Fruit fly (Drosophila melanogaster) whole organism, adult: ENCODE measurements around the gene Ufd1.

Source experiments
- CG11617 ChIP-seq: fragments of 200-800 bp; sonication (Bioruptor generic); optimal IDR thresholded peaks from 2 replicates; lab custom pipeline; 2017; ENCODE audit warnings: mild to moderate bottlenecking, missing biosample characterization, missing genetic modification reagents, missing genetic modification characterization
- CG12768 ChIP-seq: fragments of 200-800 bp; sonication (Bioruptor generic); optimal IDR thresholded peaks from 2 replicates; lab custom pipeline; 2017; ENCODE audit warnings: missing biosample characterization, missing genetic modification characterization, mild to moderate bottlenecking, moderate library complexity, missing genetic modification reagents
- CG14711 ChIP-seq: fragments of 200-800 bp; sonication (Bioruptor generic); optimal IDR thresholded peaks from 2 replicates; lab custom pipeline; 2018; ENCODE audit warnings: missing biosample characterization, mild to moderate bottlenecking, missing genetic modification characterization, moderate library complexity
- CG1620 ChIP-seq: fragments of 200-800 bp; sonication (Bioruptor generic); optimal IDR thresholded peaks from 2 replicates; lab custom pipeline; 2016; ENCODE audit warnings: missing biosample characterization, missing genetic modification characterization
- CG33017 ChIP-seq: fragments of 200-800 bp; sonication (Bioruptor generic); optimal IDR thresholded peaks from 2 replicates; lab custom pipeline; 2018; ENCODE audit warnings: missing biosample characterization, mild to moderate bottlenecking, missing genetic modification characterization, moderate library complexity
- CG5204 ChIP-seq: fragments of 200-800 bp; sonication (Bioruptor generic); optimal IDR thresholded peaks from 2 replicates; lab custom pipeline; 2016; ENCODE audit warnings: missing biosample characterization, missing genetic modification characterization
- CG7045 ChIP-seq: fragments of 200-800 bp; sonication (Bioruptor generic); optimal IDR thresholded peaks from 2 replicates; lab custom pipeline; 2017; ENCODE audit warnings: missing biosample characterization, mild to moderate bottlenecking, missing genetic modification characterization
- CG7101 ChIP-seq: fragments of 200-800 bp; sonication (Bioruptor generic); optimal IDR thresholded peaks from 2 replicates; lab custom pipeline; 2018; ENCODE audit warnings: missing biosample characterization, mild to moderate bottlenecking, missing genetic modification characterization, moderate library complexity
- Clk ChIP-seq: fragments of 200-800 bp; sonication (Bioruptor generic); optimal IDR thresholded peaks from 2 replicates; lab custom pipeline; 2017; ENCODE audit warnings: missing biosample characterization, missing genetic modification characterization
- Crg-1 ChIP-seq: fragments of 200-800 bp; sonication (Bioruptor generic); optimal IDR thresholded peaks from 2 replicates; lab custom pipeline; 2016; ENCODE audit warnings: missing biosample characterization, missing genetic modification characterization
- Hr96 ChIP-seq: fragments of 200-800 bp; sonication (Bioruptor generic); optimal IDR thresholded peaks from 2 replicates; lab custom pipeline; 2016; ENCODE audit warnings: missing biosample characterization, missing genetic modification characterization
- Mnt ChIP-seq: fragments of 200-800 bp; sonication (Bioruptor generic); optimal IDR thresholded peaks from 2 replicates; lab custom pipeline; 2016; ENCODE audit warnings: missing biosample characterization, mild to moderate bottlenecking, missing genetic modification characterization
- bab1 ChIP-seq: fragments of 200-800 bp; sonication (Bioruptor generic); optimal IDR thresholded peaks from 3 replicates; lab custom pipeline; 2019; ENCODE audit warnings: missing biosample characterization, mild to moderate bottlenecking, missing genetic modification characterization, moderate library complexity
- cic ChIP-seq: fragments of 200-800 bp; sonication (Bioruptor generic); optimal IDR thresholded peaks from 2 replicates; lab custom pipeline; 2017; ENCODE audit warnings: missing biosample characterization, mild to moderate bottlenecking, missing genetic modification characterization, moderate library complexity
- cnc ChIP-seq, 2 experiments: fragments of >200 bp; optimal IDR thresholded peaks; 2 replicates each; lab custom pipeline; 2017
- kay ChIP-seq: fragments of 200-800 bp; sonication (Bioruptor generic); peaks from one replicate; lab custom pipeline; 2016; ENCODE audit warnings: missing biosample characterization, missing genetic modification characterization, borderline replicate concordance
- ovo ChIP-seq: fragments of 200-800 bp; sonication (Bioruptor generic); optimal IDR thresholded peaks from 2 replicates; lab custom pipeline; 2016; ENCODE audit warnings: missing biosample characterization, missing genetic modification characterization
- pad ChIP-seq: fragments of 200-800 bp; sonication (Bioruptor generic); optimal IDR thresholded peaks from 3 replicates; lab custom pipeline; 2017; ENCODE audit warnings: missing biosample characterization, missing genetic modification characterization, mild to moderate bottlenecking, moderate library complexity, missing genetic modification reagents
- tj ChIP-seq: fragments of 200-800 bp; sonication (Bioruptor generic); optimal IDR thresholded peaks from 3 replicates; lab custom pipeline; 2017; ENCODE audit warnings: missing biosample characterization, mild to moderate bottlenecking, missing genetic modification characterization, moderate library complexity
- toe ChIP-seq: fragments of 200-800 bp; sonication (Bioruptor generic); optimal IDR thresholded peaks from 2 replicates; lab custom pipeline; 2016; ENCODE audit warnings: missing biosample characterization, missing genetic modification characterization

Gene Ufd1

dm6 chr3L:11097982-11098663 is 24.9 kb downstream of the Ufd1 start, which contains the start of the genes Irbp18 and APP-BP1:
TSS of gene Irbp18 (minus strand) at chr3L:11098186.
TSS of gene APP-BP1 (plus strand) at chr3L:11098412.
- TF ChIP-seq CG1620 (GFP tag; lab: Kevin White, UChicago) (peak; percentile 96), CG11617 (GFP tag; lab: Kevin White, UChicago) (peak; percentile 97), Mnt (peak; percentile 89), bab1 (GFP tag; lab: Kevin White, UChicago) (peak; percentile 95), CG7101 (tag; lab: Kevin White, UChicago) (peak; percentile 92), Clk (GFP tag; lab: Kevin White, UChicago) (peak; percentile 85), tj (GFP tag; lab: Kevin White, UChicago) (peak; percentile 80), CG5204 (GFP tag; lab: Kevin White, UChicago) (peak; percentile 96), CG33017 (tag; lab: Kevin White, UChicago) (peak; percentile 86), ovo (GFP tag; lab: Kevin White, UChicago) (peak; percentile 84), kay (peak; percentile 97), pad (GFP tag; lab: Kevin White, UChicago) (peak; percentile 89), CG14711 (tag; lab: Kevin White, UChicago) (peak; percentile 88), cic (GFP tag; lab: Kevin White, UChicago) (peak; percentile 71), toe (GFP tag; lab: Kevin White, UChicago) (peak; percentile 96), Hr96 (GFP tag; lab: Kevin White, UChicago) (peak; percentile 92), Crg-1 (peak; percentile 98), cnc (optimal IDR thresholded peaks at IDR 0.05; lab: Kevin White, UChicago) (no peak), CG12768 (GFP tag; lab: Kevin White, UChicago) (peak; percentile 96), CG7045 (GFP tag; lab: Kevin White, UChicago) (peak; percentile 93)

DNA sequence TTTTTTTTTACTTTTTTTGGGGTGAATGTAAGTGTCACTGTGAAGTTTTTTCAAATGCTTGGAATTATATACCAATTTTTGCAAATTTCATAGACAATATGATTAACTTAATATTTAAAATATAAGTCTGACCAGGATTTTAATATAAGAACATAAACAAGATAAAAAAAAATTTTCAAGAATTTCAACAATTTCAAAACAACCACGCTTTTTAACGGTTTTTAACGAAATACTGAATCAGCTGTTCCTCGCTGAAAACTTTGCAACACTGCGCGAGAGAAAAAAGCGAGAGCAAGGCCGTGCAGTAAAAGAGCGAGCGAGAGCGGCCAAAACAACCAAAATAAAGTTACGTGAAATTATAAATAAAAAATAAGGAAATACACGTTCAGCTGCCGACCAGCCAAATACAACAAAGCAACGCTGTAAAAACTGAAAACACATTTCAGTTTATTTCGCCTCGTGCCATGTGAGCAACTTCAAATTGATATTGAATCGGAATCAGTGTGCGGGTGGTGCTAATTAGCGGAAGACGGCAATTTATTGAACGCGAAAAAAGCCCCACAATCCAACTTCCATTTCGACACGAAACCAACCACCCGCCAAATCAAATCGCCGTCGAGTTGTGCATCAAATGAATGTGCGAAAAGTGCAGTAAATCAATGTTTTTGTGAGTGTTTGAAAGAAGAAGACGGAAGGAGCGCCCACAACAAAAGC is 26.7 kb downstream of the Ufd1 start, which contains the start of the genes CG46439, Iyd and CG33947:
CG46439 (minus strand) TSS at position 51 of the 714 bp plus-strand sequence.
Iyd (minus strand) TSS at position 51 of the 714 bp plus-strand sequence.
CG33947 (plus strand) TSS at position 302 of the 714 bp plus-strand sequence.
- TF ChIP-seq CG11617 (GFP tag; lab: Kevin White, UChicago) (no peak), cic (GFP tag; lab: Kevin White, UChicago) (peak; percentile 33), cnc (optimal IDR thresholded peaks at IDR 0.05; lab: Kevin White, UChicago) (no peak), CG12768 (GFP tag; lab: Kevin White, UChicago) (peak; percentile 43), CG33017 (tag; lab: Kevin White, UChicago) (no peak), Clk (GFP tag; lab: Kevin White, UChicago) (no peak), bab1 (GFP tag; lab: Kevin White, UChicago) (peak; percentile 64), tj (GFP tag; lab: Kevin White, UChicago) (peak; percentile 46), pad (GFP tag; lab: Kevin White, UChicago) (no peak), CG7101 (tag; lab: Kevin White, UChicago) (peak; percentile 29), Mnt (peak; percentile 53), Crg-1 (peak; percentile 54), ovo (GFP tag; lab: Kevin White, UChicago) (no peak), CG1620 (GFP tag; lab: Kevin White, UChicago) (peak; percentile 8), CG7045 (GFP tag; lab: Kevin White, UChicago) (no peak)

DNA sequence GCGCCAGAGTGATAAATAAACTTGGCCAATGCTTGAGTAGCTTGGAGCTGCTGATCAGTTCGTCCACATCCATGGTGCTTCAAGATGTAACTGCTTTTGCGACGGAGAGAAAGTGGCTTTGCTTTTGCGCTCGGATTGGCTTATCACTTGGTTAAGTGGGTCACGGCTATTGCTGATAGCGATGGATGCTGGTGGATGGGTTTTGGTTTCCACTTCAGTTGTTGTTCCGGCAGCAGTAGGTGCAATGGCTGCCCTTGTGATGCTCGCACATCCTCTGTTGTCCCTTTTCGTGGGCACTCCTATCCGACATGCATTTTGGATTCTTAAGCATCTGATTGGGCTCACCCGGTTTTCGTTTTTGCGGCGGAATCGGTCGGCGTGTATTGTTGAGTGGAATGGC is 28.7 kb downstream of the Ufd1 start:
- TF ChIP-seq kay (no peak), pad (GFP tag; lab: Kevin White, UChicago) (no peak), CG33017 (tag; lab: Kevin White, UChicago) (no peak), tj (GFP tag; lab: Kevin White, UChicago) (no peak), Clk (GFP tag; lab: Kevin White, UChicago) (no peak), CG14711 (tag; lab: Kevin White, UChicago) (no peak), CG7101 (tag; lab: Kevin White, UChicago) (no peak), Crg-1 (no peak), CG5204 (GFP tag; lab: Kevin White, UChicago) (no peak), toe (GFP tag; lab: Kevin White, UChicago) (no peak), ovo (GFP tag; lab: Kevin White, UChicago) (no peak), Mnt (no peak), CG12768 (GFP tag; lab: Kevin White, UChicago) (no peak), cic (GFP tag; lab: Kevin White, UChicago) (no peak)

- TF ChIP-seq Hr96 (GFP tag; lab: Kevin White, UChicago) (peak; percentile 73), CG12768 (GFP tag; lab: Kevin White, UChicago) (peak; percentile 76), CG33017 (tag; lab: Kevin White, UChicago) (peak; percentile 66), toe (GFP tag; lab: Kevin White, UChicago) (peak; percentile 75), Mnt (peak; percentile 78), pad (GFP tag; lab: Kevin White, UChicago) (peak; percentile 75), kay (peak; percentile 90), CG11617 (GFP tag; lab: Kevin White, UChicago) (peak; percentile 7), CG7101 (tag; lab: Kevin White, UChicago) (peak; percentile 82), cic (GFP tag; lab: Kevin White, UChicago) (no peak), cnc (optimal IDR thresholded peaks at IDR 0.05; lab: Kevin White, UChicago) (no peak), CG1620 (GFP tag; lab: Kevin White, UChicago) (peak; percentile 83), CG5204 (GFP tag; lab: Kevin White, UChicago) (peak; percentile 69), Crg-1 (peak; percentile 86), Clk (GFP tag; lab: Kevin White, UChicago) (peak; percentile 67), CG14711 (tag; lab: Kevin White, UChicago) (peak; percentile 47), ovo (GFP tag; lab: Kevin White, UChicago) (peak; percentile 57), bab1 (GFP tag; lab: Kevin White, UChicago) (peak; percentile 80), tj (GFP tag; lab: Kevin White, UChicago) (no peak), CG7045 (GFP tag; lab: Kevin White, UChicago) (peak; percentile 55)
Observed at dm6 chr3L:11093046-11093520, 29.9 kb downstream of the Ufd1 start, which contains the start of gene JIL-1. TSS of gene JIL-1 (minus strand) at chr3L:11093193.
